Fruit fly (Drosophila melanogaster): ENCODE results near the gene Prps.

Gene Prps

dm6 chr3L:9744060-9744549 is 47.6 kb upstream of the Prps start (continued):
- TF ChIP-seq CG1024 (GFP tag; IDR thresholded peaks at IDR 0.05) (peak; percentile 44; the same call in 1 of the 2 replicates), Camta (GFP tag; optimal IDR thresholded peaks at IDR 0.05) (peak; percentile 78), Ada2b (GFP tag; IDR thresholded peaks at IDR 0.05) (peak; percentile 91), fru (optimal IDR thresholded peaks at IDR 0.05) (no peak), CG6813 (GFP tag; optimal IDR thresholded peaks at IDR 0.05) (peak; percentile 77), CG12744 (GFP tag; optimal IDR thresholded peaks at IDR 0.05) (peak; percentile 64), CG12071 (GFP tag; optimal IDR thresholded peaks at IDR 0.05) (peak; percentile 86), Sry-δ (GFP tag; optimal IDR thresholded peaks at IDR 0.05) (peak; percentile 59), HmgZ (tag; optimal IDR thresholded peaks at IDR 0.05) (peak; percentile 51), crc (GFP tag; optimal IDR thresholded peaks at IDR 0.05) (no peak), dm (GFP tag; optimal IDR thresholded peaks at IDR 0.05) (peak; percentile 7), CG10654 (GFP tag; optimal IDR thresholded peaks at IDR 0.05) (peak; percentile 90), CrebB (tag; optimal IDR thresholded peaks at IDR 0.05) (peak; percentile 34), CG3407 (GFP tag; optimal IDR thresholded peaks at IDR 0.05) (peak; percentile 74), CG1647 (GFP tag; optimal IDR thresholded peaks at IDR 0.05) (peak; percentile 80), D (optimal IDR thresholded peaks at IDR 0.05) (no peak), D (GFP tag; optimal IDR thresholded peaks at IDR 0.05) (peak; percentile 95), CG14441 (GFP tag; IDR thresholded peaks at IDR 0.05) (peak; percentile 84), Mrtf (GFP tag; IDR thresholded peaks at IDR 0.05) (peak; percentile 81), btn (GFP tag; optimal IDR thresholded peaks at IDR 0.05) (peak; percentile 77), scrt (GFP tag; optimal IDR thresholded peaks at IDR 0.05) (peak; percentile 68), run (tag; optimal IDR thresholded peaks at IDR 0.05) (peak; percentile 78), CG34224 (GFP tag; IDR thresholded peaks at IDR 0.05; ENCODE audit: partially characterized antibody) (no peak), H2.0 (GFP tag; IDR thresholded peaks at IDR 0.05) (peak; percentile 67), CG13424 (tag; optimal IDR thresholded peaks at IDR 0.05) (peak; percentile 87), MTF-1 (GFP tag; optimal IDR thresholded peaks at IDR 0.05; ENCODE audit: borderline replicate concordance) (peak; percentile 76), Sox102F (GFP tag; optimal IDR thresholded peaks at IDR 0.05) (peak; percentile 76), al (GFP tag; IDR thresholded peaks at IDR 0.05) (peak; percentile 79), CG17361 (GFP tag; IDR thresholded peaks at IDR 0.05) (peak; percentile 99), Eip74EF (GFP tag; optimal IDR thresholded peaks at IDR 0.05) (peak in 1 of 2 experiments; percentile 72), CG6791 (GFP tag; IDR thresholded peaks at IDR 0.05; ENCODE audit: partially characterized antibody) (no peak), NfI (GFP tag; optimal IDR thresholded peaks at IDR 0.05) (peak; percentile 73), tup (GFP tag; optimal IDR thresholded peaks at IDR 0.05) (no peak), abd-A (tag; optimal IDR thresholded peaks at IDR 0.05) (peak; percentile 29), CG7357 (GFP tag; IDR thresholded peaks at IDR 0.05) (peak; percentile 81), Blimp-1 (GFP tag; optimal IDR thresholded peaks at IDR 0.05) (peak; percentile 92), luna (GFP tag; optimal IDR thresholded peaks at IDR 0.05) (no peak), CG32532 (GFP tag; IDR thresholded peaks at IDR 0.05) (peak; percentile 78), CG9932 (GFP tag; IDR thresholded peaks at IDR 0.05) (peak; percentile 63; the same call in 1 of the 2 replicates), CG14667 (GFP tag; IDR thresholded peaks at IDR 0.05) (peak; percentile 82), org-1 (GFP tag; optimal IDR thresholded peaks at IDR 0.05) (peak; percentile 83), CG6854 (GFP tag; optimal IDR thresholded peaks at IDR 0.05) (peak; percentile 65), HLH4C (GFP tag; IDR thresholded peaks at IDR 0.05; ENCODE audit: partially characterized antibody) (no peak), pros (GFP tag; optimal IDR thresholded peaks at IDR 0.05) (peak; percentile 27), otp (GFP tag; IDR thresholded peaks at IDR 0.05) (peak; percentile 61; the same call in 1 of the 3 replicates), CG11560 (tag; IDR thresholded peaks at IDR 0.05) (peak; percentile 65; the same call in 2 of the 3 replicates), twi (tag; optimal IDR thresholded peaks at IDR 0.05) (peak; percentile 58), ftz-f1 (GFP tag; optimal IDR thresholded peaks at IDR 0.05) (no peak), eyg (GFP tag; optimal IDR thresholded peaks at IDR 0.05) (peak; percentile 89), CG10366 (GFP tag; IDR thresholded peaks at IDR 0.05) (peak; percentile 77), CG10431 (GFP tag; optimal IDR thresholded peaks at IDR 0.05) (peak; percentile 28)

Measured in whole organism, embryonic.